Worm (Caenorhabditis elegans): ENCODE results near the gene cdka-1.

DNA sequence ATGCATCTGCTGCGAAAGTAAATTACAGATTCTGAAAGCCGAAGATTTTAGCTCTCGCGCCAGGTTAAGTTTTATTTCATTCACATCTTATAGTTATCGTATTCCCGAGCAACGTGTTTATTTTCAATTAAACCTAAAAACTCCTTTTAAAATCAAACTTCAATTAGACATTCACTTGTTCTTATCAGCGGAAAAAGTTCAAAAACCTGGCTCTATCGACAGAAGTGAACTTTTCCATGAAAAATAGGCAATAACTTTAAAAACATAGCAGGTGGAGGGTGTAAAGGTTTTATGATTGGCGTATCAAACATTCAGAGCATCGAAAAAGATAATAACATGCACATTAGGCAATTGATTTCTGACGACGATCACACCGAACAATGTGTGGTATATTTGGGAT, 30.4 kb downstream of the cdka-1 start, which contains the start of gene ppat-1:
- TF ChIP-seq W03F9.2 (tag; optimal IDR thresholded peaks at IDR 0.05): no peak
- TF ChIP-seq him-1 (tag; optimal IDR thresholded peaks at IDR 0.05): no peak

Data from whole organism, L4/young adult.